Fruit fly (Drosophila melanogaster): ENCODE data around the gene cpo.
A peak's percentile ranks its signal among the peaks of the same experiment; 100 is the strongest.

The cpo gene

DNA sequence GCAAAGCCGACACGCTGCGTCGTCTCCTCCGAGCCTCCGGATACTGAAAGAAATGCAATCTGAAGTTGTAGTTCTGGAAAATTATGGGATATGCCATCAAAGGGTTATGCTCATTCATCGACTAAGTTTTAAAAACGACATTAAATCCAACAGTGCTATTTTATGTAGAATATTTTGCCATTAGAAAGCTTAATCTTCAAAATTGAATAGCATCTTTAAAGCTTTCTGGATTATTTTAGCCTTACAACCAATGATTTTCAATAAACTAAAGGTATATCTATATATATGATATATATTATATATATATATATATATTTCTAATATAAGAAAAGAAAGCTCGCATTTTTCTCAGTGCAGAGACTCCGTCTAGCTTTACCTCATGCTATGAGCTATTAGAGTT lies 144.7 kb downstream of the cpo start:
- TF ChIP-seq B-H2 (GFP tag; optimal IDR thresholded peaks at IDR 0.05), result no peak
- TF ChIP-seq Xrp1 (GFP tag; IDR thresholded peaks at IDR 0.05), result no peak
- TF ChIP-seq Bdp1 (GFP tag; optimal IDR thresholded peaks at IDR 0.05), result no peak
- no peak for TF ChIP-seq MTF-1 (GFP tag; optimal IDR thresholded peaks at IDR 0.05; ENCODE audit: borderline replicate concordance)
- no peak for TF ChIP-seq Dek (tag; optimal IDR thresholded peaks at IDR 0.05)
- TF ChIP-seq CG14965 (GFP tag; optimal IDR thresholded peaks at IDR 0.05; ENCODE audit: borderline replicate concordance), result no peak
- no peak for TF ChIP-seq CG13894 (tag; optimal IDR thresholded peaks at IDR 0.05)
- TF ChIP-seq cato (GFP tag; optimal IDR thresholded peaks at IDR 0.05; ENCODE audit: borderline replicate concordance), result no peak
- TF ChIP-seq vnd (GFP tag; IDR thresholded peaks at IDR 0.05; ENCODE audit: partially characterized antibody), result no peak
- TF ChIP-seq seq (GFP tag; IDR thresholded peaks at IDR 0.05), result no peak
- TF ChIP-seq ro (GFP tag; IDR thresholded peaks at IDR 0.05), result no peak
- no peak for TF ChIP-seq CG17802 (tag; optimal IDR thresholded peaks at IDR 0.05)
- no peak for TF ChIP-seq bowl (GFP tag; IDR thresholded peaks at IDR 0.05)

DNA sequence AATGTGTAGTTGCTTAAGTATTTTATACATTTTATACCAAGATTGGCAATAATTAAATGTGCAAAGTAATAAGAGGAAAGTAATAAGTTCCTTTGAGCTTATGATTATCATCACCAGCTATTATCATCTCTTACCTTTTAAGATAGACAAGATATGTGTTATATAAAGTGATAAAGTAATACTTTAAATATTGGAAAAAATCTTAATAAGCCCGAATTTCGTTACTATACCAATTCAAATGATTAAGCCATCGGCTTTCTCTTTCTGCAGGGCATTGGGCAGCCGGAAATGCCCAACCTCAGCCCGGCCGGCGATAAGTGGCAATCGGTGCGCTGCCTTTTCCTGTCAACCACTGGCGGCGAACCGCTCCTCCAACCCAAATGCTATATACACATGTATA lies 148.3 kb downstream of the cpo start:
- TF ChIP-seq CG6854 (GFP tag; optimal IDR thresholded peaks at IDR 0.05), result no peak
- TF ChIP-seq her (GFP tag; optimal IDR thresholded peaks at IDR 0.05), result no peak
- peak; percentile 30 for TF ChIP-seq CG10274 (GFP tag; optimal IDR thresholded peaks at IDR 0.05)

All from whole organism, embryonic.